Comparison of ENCODE assay signal across 1 fruit fly cellular context in genomic region chr3L:5365164-5365879, dm6.
TF ChIP-seq lines count a peak whose summit lies in the region.

No protein-coding gene starts in this region.

TF ChIP-seq in whole organism, embryonic, 481 proteins besides CTCF, POLR2A, EP300 and RAD21 (continued from another document):
- TF ChIP-seq cato (GFP tag; optimal IDR thresholded peaks at IDR 0.05; lab: Kevin White, UChicago; ENCODE audit: borderline replicate concordance) (peak; percentile 25), psq (GFP tag; optimal IDR thresholded peaks at IDR 0.05; lab: Kevin White, UChicago) (peak; percentile 23), Chrac-16 (GFP tag; optimal IDR thresholded peaks at IDR 0.05; lab: Kevin White, UChicago) (peak; percentile 20), CG18011 (GFP tag; optimal IDR thresholded peaks at IDR 0.05; lab: Kevin White, UChicago) (peak; percentile 8), CG1832 (GFP tag; optimal IDR thresholded peaks at IDR 0.05; lab: Kevin White, UChicago) (peak; percentile 78), Myb (GFP tag; optimal IDR thresholded peaks at IDR 0.05; lab: Kevin White, UChicago) (no peak), ATbp (GFP tag; optimal IDR thresholded peaks at IDR 0.05; lab: Kevin White, UChicago) (peak; percentile 27), vnd (GFP tag; IDR thresholded peaks at IDR 0.05; lab: Robert Waterston, UW; ENCODE audit: partially characterized antibody) (0 out of 3 replicates have a peak, but pooled peaks have one; percentile 23), CG2120 (GFP tag; optimal IDR thresholded peaks at IDR 0.05; lab: Kevin White, UChicago) (peak; percentile 62), bcd (GFP tag; optimal IDR thresholded peaks at IDR 0.05; lab: Kevin White, UChicago) (no peak), CG11560 (tag; IDR thresholded peaks at IDR 0.05; lab: Robert Waterston, UW) (no peak), disco-r (GFP tag; optimal IDR thresholded peaks at IDR 0.05; lab: Kevin White, UChicago) (no peak), CG12155 (GFP tag; optimal IDR thresholded peaks at IDR 0.05; lab: Kevin White, UChicago) (peak; percentile 38), D (optimal IDR thresholded peaks at IDR 0.05; lab: Kevin White, UChicago) (no peak), D (GFP tag; optimal IDR thresholded peaks at IDR 0.05; lab: Kevin White, UChicago) (no peak), CG12659 (GFP tag; optimal IDR thresholded peaks at IDR 0.05; lab: Kevin White, UChicago) (no peak), gem (tag; optimal IDR thresholded peaks at IDR 0.05; lab: Kevin White, UChicago) (peak; percentile 58), CG8359 (GFP tag; optimal IDR thresholded peaks at IDR 0.05; lab: Kevin White, UChicago; ENCODE audit: borderline replicate concordance) (no peak), unc-4 (GFP tag; IDR thresholded peaks at IDR 0.05; lab: Robert Waterston, UW; ENCODE audit: partially characterized antibody) (no peak), CG1602 (GFP tag; optimal IDR thresholded peaks at IDR 0.05; lab: Kevin White, UChicago) (peak; percentile 3), Hr51 (GFP tag; optimal IDR thresholded peaks at IDR 0.05; lab: Kevin White, UChicago) (peak in 1 of 2 experiments; percentile 62), Bgb (GFP tag; IDR thresholded peaks at IDR 0.05; lab: Robert Waterston, UW; ENCODE audit: partially characterized antibody) (no peak), CG12219 (GFP tag; optimal IDR thresholded peaks at IDR 0.05; lab: Kevin White, UChicago) (peak; percentile 26), CG8924 (tag; optimal IDR thresholded peaks at IDR 0.05; lab: Kevin White, UChicago) (peak; percentile 37), MBD-R2 (GFP tag; IDR thresholded peaks at IDR 0.05; lab: Robert Waterston, UW) (peak; percentile 7; the same call in 1 of the 2 replicates), seq (GFP tag; IDR thresholded peaks at IDR 0.05; lab: Robert Waterston, UW) (peak; percentile 53), CG15269 (tag; optimal IDR thresholded peaks at IDR 0.05; lab: Kevin White, UChicago) (peak; percentile 65), Xrp1 (GFP tag; IDR thresholded peaks at IDR 0.05; lab: Robert Waterston, UW) (no peak), Adf1 (GFP tag; IDR thresholded peaks at IDR 0.05; lab: Robert Waterston, UW) (no peak), zf30C (GFP tag; optimal IDR thresholded peaks at IDR 0.05; lab: Kevin White, UChicago) (peak; percentile 79), vvl (GFP tag; IDR thresholded peaks at IDR 0.05; lab: Robert Waterston, UW) (no peak), E2f2 (GFP tag; IDR thresholded peaks at IDR 0.05; lab: Robert Waterston, UW) (peak; percentile 21; the same call in 1 of the 2 replicates), grau (tag; optimal IDR thresholded peaks at IDR 0.05; lab: Kevin White, UChicago) (peak; percentile 44), sqz (GFP tag; optimal IDR thresholded peaks at IDR 0.05; lab: Kevin White, UChicago) (peak; percentile 88), CG4360 (GFP tag; IDR thresholded peaks at IDR 0.05; lab: Robert Waterston, UW) (peak; percentile 80), Med (GFP tag; lab: Kevin White, UChicago) (peak; percentile 80), CG12071 (GFP tag; optimal IDR thresholded peaks at IDR 0.05; lab: Kevin White, UChicago) (no peak), caup (GFP tag; optimal IDR thresholded peaks at IDR 0.05; lab: Kevin White, UChicago; ENCODE audit: severe bottlenecking) (peak; percentile 38), pho (GFP tag; optimal IDR thresholded peaks at IDR 0.05; lab: Kevin White, UChicago) (no peak), CG12942 (GFP tag; optimal IDR thresholded peaks at IDR 0.05; lab: Kevin White, UChicago) (peak; percentile 55), lilli (GFP tag; optimal IDR thresholded peaks at IDR 0.05; lab: Kevin White, UChicago) (peak; percentile 29), Elba2 (GFP tag; optimal IDR thresholded peaks at IDR 0.05; lab: Kevin White, UChicago) (no peak), Sox100B (GFP tag; optimal IDR thresholded peaks at IDR 0.05; lab: Kevin White, UChicago) (peak; percentile 9), CG4424 (GFP tag; optimal IDR thresholded peaks at IDR 0.05; lab: Kevin White, UChicago) (peak; percentile 57), CG15601 (tag; optimal IDR thresholded peaks at IDR 0.05; lab: Kevin White, UChicago) (no peak), CG11093 (GFP tag; IDR thresholded peaks at IDR 0.05; lab: Robert Waterston, UW) (0 out of 3 replicates have a peak, but pooled peaks have one; percentile 19), CG10979 (tag; optimal IDR thresholded peaks at IDR 0.05; lab: Kevin White, UChicago) (peak; percentile 10), CG1233 (GFP tag; optimal IDR thresholded peaks at IDR 0.05; lab: Kevin White, UChicago) (peak; percentile 25), CG10209 (GFP tag; optimal IDR thresholded peaks at IDR 0.05; lab: Kevin White, UChicago) (peak; percentile 49), CG10366 (GFP tag; IDR thresholded peaks at IDR 0.05; lab: Robert Waterston, UW) (peak; percentile 51), CG18619 (GFP tag; optimal IDR thresholded peaks at IDR 0.05; lab: Kevin White, UChicago) (peak; percentile 44), CG12299 (tag; optimal IDR thresholded peaks at IDR 0.05; lab: Kevin White, UChicago) (no peak), bsh (GFP tag; optimal IDR thresholded peaks at IDR 0.05; lab: Kevin White, UChicago) (peak; percentile 43 to 48), Eip74EF (GFP tag; optimal IDR thresholded peaks at IDR 0.05; lab: Kevin White, UChicago) (peak in 1 of 2 experiments; percentile 7), CG9727 (GFP tag; optimal IDR thresholded peaks at IDR 0.05; lab: Kevin White, UChicago) (peak; percentile 39), HLH4C (GFP tag; IDR thresholded peaks at IDR 0.05; lab: Robert Waterston, UW; ENCODE audit: partially characterized antibody) (no peak), HmgD (GFP tag; optimal IDR thresholded peaks at IDR 0.05; lab: Kevin White, UChicago) (no peak), CG7556 (GFP tag; optimal IDR thresholded peaks at IDR 0.05; lab: Kevin White, UChicago) (peak; percentile 31), Ets65A (GFP tag; lab: Kevin White, UChicago) (peak; percentile 71), Hsf (GFP tag; optimal IDR thresholded peaks at IDR 0.05; lab: Kevin White, UChicago) (peak; percentile 23), CG13775 (GFP tag; optimal IDR thresholded peaks at IDR 0.05; lab: Kevin White, UChicago) (peak; percentile 19), scrt (GFP tag; optimal IDR thresholded peaks at IDR 0.05; lab: Kevin White, UChicago) (no peak), PHDP (tag; optimal IDR thresholded peaks at IDR 0.05; lab: Kevin White, UChicago) (peak; percentile 41), CG17186 (GFP tag; optimal IDR thresholded peaks at IDR 0.05; lab: Kevin White, UChicago) (no peak)
